Worm (Caenorhabditis elegans): ENCODE measurements around the gene Y75B8A.10.

DNA sequence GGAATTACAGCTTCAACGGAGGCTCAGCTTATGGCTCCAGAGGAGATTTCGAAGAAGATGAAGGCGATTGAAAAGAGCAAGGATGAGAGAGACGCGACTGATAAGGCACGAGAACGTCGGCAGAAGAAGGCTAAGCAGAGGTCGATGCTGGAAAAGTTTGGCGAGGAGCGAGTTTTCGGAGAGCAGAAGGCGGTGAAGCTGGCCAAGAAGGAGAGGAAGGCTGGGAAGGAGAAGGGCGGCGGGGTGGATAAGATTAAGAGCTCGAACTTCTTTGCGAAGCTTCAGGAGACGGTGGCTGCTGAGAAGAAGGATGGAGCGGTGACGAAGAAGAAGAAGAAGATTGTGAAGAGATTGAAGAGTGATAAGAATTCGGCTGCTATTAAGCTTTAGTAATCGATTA lies 23.6 kb downstream of the Y75B8A.10 start:
- TF ChIP-seq ztf-18 (tag; optimal IDR thresholded peaks at IDR 0.05), result no peak
- no peak for TF ChIP-seq lin-26 (GFP tag; IDR thresholded peaks at IDR 0.05)
- TF ChIP-seq pha-4 (tag; optimal IDR thresholded peaks at IDR 0.05), result no peak
- no peak for TF ChIP-seq unc-130 (GFP tag; optimal IDR thresholded peaks at IDR 0.05)
- no peak for TF ChIP-seq nfya-1 (tag; optimal IDR thresholded peaks at IDR 0.05; ENCODE audit: borderline replicate concordance, insufficient read depth)
- TF ChIP-seq F39B2.1 (GFP tag; IDR thresholded peaks at IDR 0.05), result no peak
